Worm (Caenorhabditis elegans) whole organism, L1 larva: ENCODE data around the gene clec-136.

ENCODE experiments used
- ceh-82 ChIP-seq, 3 experiments: fragments of 150-350 bp in 1 of 3; sonication (generic microtip) in 2 of 3; optimal IDR thresholded peaks; 2 replicates each; lab custom pipeline; 2014 to 2017; ENCODE audit warnings: missing biosample characterization in 3 of 3, missing genetic modification characterization in 3 of 3
- egl-13 ChIP-seq: sonication (generic microtip); optimal IDR thresholded peaks from 2 replicates; lab custom pipeline; 2016; ENCODE audit warnings: missing genotype, missing genetic modification reagents, missing genetic modification characterization, missing compliant biosample characterization
- egl-27 ChIP-seq, 2 experiments: fragments of 150-350 bp in 1 of 2; sonication (generic microtip); optimal IDR thresholded peaks; 3 replicates each; lab custom pipeline; 2017 to 2018; ENCODE audit warnings: missing biosample characterization in 2 of 2, missing genetic modification characterization in 2 of 2, missing genetic modification reagents in 2 of 2
- elt-2 ChIP-seq: sonication (generic microtip); optimal IDR thresholded peaks from 2 replicates; lab custom pipeline; 2016; ENCODE audit warnings: missing genetic modification characterization, mild to moderate bottlenecking, inconsistent platforms, missing compliant biosample characterization, missing genetic modification reagents
- grh-1 ChIP-seq: fragments of 200-800 bp; sonication (Bioruptor generic); IDR thresholded peaks from 2 replicates; pipeline ENCODE4 v1.3.6; 2022; ENCODE audit warnings: missing genetic modification reagents, missing genetic modification characterization, missing compliant biosample characterization
- lin-39 ChIP-seq: fragments of 150-350 bp; optimal IDR thresholded peaks from 2 replicates; lab custom pipeline; 2014; ENCODE audit warnings: missing biosample characterization, missing genetic modification reagents, missing genetic modification characterization
- lsy-2 ChIP-seq, 2 experiments: fragments of 150-350 bp; optimal IDR thresholded peaks; 2 replicates each; lab custom pipeline; 2014; ENCODE audit warnings: missing biosample characterization in 2 of 2, missing genetic modification characterization in 2 of 2
- nhr-11 ChIP-seq: fragments of 150-350 bp; optimal IDR thresholded peaks from 2 replicates; lab custom pipeline; 2014; ENCODE audit warnings: missing biosample characterization, missing genetic modification characterization
- nhr-77 ChIP-seq: fragments of 150-350 bp; optimal IDR thresholded peaks from 2 replicates; lab custom pipeline; 2014; ENCODE audit warnings: missing biosample characterization, missing genetic modification characterization
- snpc-4 ChIP-seq: fragments of 150-350 bp; optimal IDR thresholded peaks from 2 replicates; lab custom pipeline; 2014; ENCODE audit warnings: missing biosample characterization, missing genetic modification characterization
- unc-30 ChIP-seq: sonication (generic microtip); optimal IDR thresholded peaks from 2 replicates; lab custom pipeline; 2017; ENCODE audit warnings: missing biosample characterization, missing genetic modification characterization
- ztf-11 ChIP-seq, 2 experiments: sonication (generic microtip); optimal IDR thresholded peaks; 2 replicates each; lab custom pipeline; 2016 to 2017; ENCODE audit warnings: missing genetic modification characterization in 2 of 2, missing biosample characterization in 1 of 2, missing compliant biosample characterization in 1 of 2

DNA sequence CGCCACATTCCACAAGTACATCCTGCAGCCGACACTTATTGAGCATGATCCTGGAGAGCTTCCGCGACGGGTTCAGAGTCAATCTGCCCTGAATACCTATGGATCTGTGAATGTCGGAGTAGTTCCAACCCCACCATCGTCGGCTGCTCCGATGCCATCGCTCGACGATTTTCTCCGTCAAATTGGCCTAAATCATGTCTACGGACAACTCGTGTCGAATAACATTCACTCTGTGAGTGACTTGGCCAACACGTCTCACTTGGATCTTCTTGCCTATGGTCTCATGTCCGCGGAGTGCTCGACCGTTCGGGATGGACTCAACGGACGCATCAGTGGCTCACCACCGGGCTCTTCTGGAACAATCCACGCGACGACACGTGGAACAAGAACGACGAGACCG lies 26.3 kb downstream of the clec-136 start:
- TF ChIP-seq lsy-2 (tag; optimal IDR thresholded peaks at IDR 0.05; lab: Kevin White, UChicago) = no peak
- no peak for TF ChIP-seq elt-2
- TF ChIP-seq egl-27 (tag; optimal IDR thresholded peaks at IDR 0.05; lab: Kevin White, UChicago) = no peak
- no peak for TF ChIP-seq snpc-4 (tag; lab: Kevin White, UChicago)
- no peak for TF ChIP-seq unc-30 (tag; lab: Kevin White, UChicago)
- no peak for TF ChIP-seq ztf-11 (tag; optimal IDR thresholded peaks at IDR 0.05; lab: Kevin White, UChicago)
- no peak for TF ChIP-seq egl-13 (tag; lab: Kevin White, UChicago)
- TF ChIP-seq ceh-82 (tag; optimal IDR thresholded peaks at IDR 0.05; lab: Kevin White, UChicago) = no peak
- no peak for TF ChIP-seq grh-1
- no peak for TF ChIP-seq lin-39 (tag; lab: Kevin White, UChicago)
- no peak for TF ChIP-seq nhr-11 (tag; lab: Kevin White, UChicago)
- TF ChIP-seq nhr-77 = no peak
